Fruit fly (Drosophila melanogaster): ENCODE measurements around the gene gogo.

dm6 chr3L:20309354-20309753 lies 14.4 kb upstream of the gogo start, which contains the start of gene polo:
- no peak for TF ChIP-seq insv (optimal IDR thresholded peaks at IDR 0.05)
- TF ChIP-seq psq (optimal IDR thresholded peaks at IDR 0.05), result no peak
- TF ChIP-seq Sin3A (optimal IDR thresholded peaks at IDR 0.05), result no peak
- no peak for TF ChIP-seq Myc (optimal IDR thresholded peaks at IDR 0.05)
